Fruit fly (Drosophila melanogaster): Measurements from ENCODE around the gene Fuca.
A peak's percentile ranks its signal among the peaks of the same experiment; 100 is the strongest.

Fuca gene

DNA sequence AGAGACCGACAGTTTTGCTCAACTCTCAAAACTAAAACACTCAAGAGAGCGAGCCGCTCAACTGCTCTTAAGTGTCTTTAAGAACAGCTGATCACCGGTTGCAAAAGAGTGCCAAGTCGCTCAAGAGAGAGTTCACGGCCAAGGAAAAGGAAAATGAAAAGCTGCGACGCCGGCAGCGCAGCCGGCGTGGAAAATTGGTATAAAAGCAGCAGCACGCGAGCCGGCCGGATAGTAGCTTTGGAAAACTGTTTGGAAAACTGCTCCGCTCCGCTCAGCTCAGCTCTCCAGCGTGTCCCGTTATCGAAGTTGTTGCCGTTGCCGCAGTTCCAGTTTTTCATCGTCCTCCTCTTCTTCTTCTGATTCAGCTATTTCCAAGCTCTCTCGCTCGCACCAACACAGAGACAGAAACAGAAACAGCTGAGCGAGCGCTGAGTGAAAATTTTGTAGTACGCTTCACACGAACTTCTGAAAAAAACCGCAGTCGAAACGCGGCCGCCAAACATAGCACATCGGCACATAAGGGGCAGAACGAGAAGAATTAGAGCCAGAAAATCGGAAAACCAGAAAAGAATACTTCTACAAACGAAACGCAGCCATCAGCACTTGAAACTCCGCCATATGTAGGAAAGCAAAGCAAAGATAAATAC is 35.1 kb downstream of the Fuca start, which contains the start of gene chrb (continued):
- TF ChIP-seq CG12769 (tag; optimal IDR thresholded peaks at IDR 0.05) (peak; percentile 80), sima (GFP tag; optimal IDR thresholded peaks at IDR 0.05) (no peak), br (optimal IDR thresholded peaks at IDR 0.05) (no peak), sug (tag; optimal IDR thresholded peaks at IDR 0.05) (peak; percentile 37), CG15011 (GFP tag; optimal IDR thresholded peaks at IDR 0.05) (no peak), HLH4C (GFP tag; IDR thresholded peaks at IDR 0.05; ENCODE audit: partially characterized antibody) (peak; percentile 40; the same call in 1 of the 3 replicates), B-H2 (GFP tag; optimal IDR thresholded peaks at IDR 0.05) (no peak), CG12071 (GFP tag; optimal IDR thresholded peaks at IDR 0.05) (peak; percentile 65), CG14441 (GFP tag; IDR thresholded peaks at IDR 0.05) (no peak), maf-S (GFP tag; optimal IDR thresholded peaks at IDR 0.05) (peak; percentile 26), MBD-R2 (GFP tag; IDR thresholded peaks at IDR 0.05) (no peak), hb (GFP tag; IDR thresholded peaks at IDR 0.05; ENCODE audit: partially characterized antibody) (no peak), Spps (tag; optimal IDR thresholded peaks at IDR 0.05) (no peak), Kr (GFP tag; optimal IDR thresholded peaks at IDR 0.05) (no peak), cg (GFP tag; optimal IDR thresholded peaks at IDR 0.05) (peak; percentile 81), Myb (GFP tag; optimal IDR thresholded peaks at IDR 0.05) (peak; percentile 21), CG9215 (GFP tag; IDR thresholded peaks at IDR 0.05) (no peak), sna (GFP tag; IDR thresholded peaks at IDR 0.05; ENCODE audit: partially characterized antibody) (peak; percentile 70; the same call in 1 of the 2 replicates), Xrp1 (GFP tag; IDR thresholded peaks at IDR 0.05) (peak; percentile 58; the same call in 1 of the 2 replicates), jumu (GFP tag; optimal IDR thresholded peaks at IDR 0.05) (peak; percentile 39), Bgb (GFP tag; IDR thresholded peaks at IDR 0.05; ENCODE audit: partially characterized antibody) (peak; percentile 74), C15 (GFP tag; IDR thresholded peaks at IDR 0.05) (no peak), peb (GFP tag; IDR thresholded peaks at IDR 0.05) (no peak), CG4360 (GFP tag; IDR thresholded peaks at IDR 0.05) (peak; percentile 79), ssp (GFP tag; IDR thresholded peaks at IDR 0.05) (no peak), Dek (tag; optimal IDR thresholded peaks at IDR 0.05) (peak; percentile 22), CG7745 (tag; optimal IDR thresholded peaks at IDR 0.05) (no peak), bsh (GFP tag; optimal IDR thresholded peaks at IDR 0.05) (peak; percentile 52 to 53), Rfx (GFP tag; IDR thresholded peaks at IDR 0.05) (peak; percentile 39; the same call in 1 of the 2 replicates), CG34224 (GFP tag; IDR thresholded peaks at IDR 0.05; ENCODE audit: partially characterized antibody) (peak; percentile 77), CG8765 (GFP tag; IDR thresholded peaks at IDR 0.05) (no peak), CG6175 (GFP tag; IDR thresholded peaks at IDR 0.05) (0 out of 3 replicates have a peak, but pooled peaks have one; percentile 13), scrt (GFP tag; optimal IDR thresholded peaks at IDR 0.05) (peak; percentile 69), vnd (GFP tag; IDR thresholded peaks at IDR 0.05; ENCODE audit: partially characterized antibody) (no peak), exex (tag; optimal IDR thresholded peaks at IDR 0.05) (peak; percentile 31), CG1603 (tag; optimal IDR thresholded peaks at IDR 0.05) (peak; percentile 46), tin (GFP tag; optimal IDR thresholded peaks at IDR 0.05) (peak; percentile 17), CG2116 (GFP tag; optimal IDR thresholded peaks at IDR 0.05) (peak; percentile 32), Atf-2 (GFP tag; optimal IDR thresholded peaks at IDR 0.05) (peak; percentile 26), H15 (GFP tag; IDR thresholded peaks at IDR 0.05) (0 out of 3 replicates have a peak, but pooled peaks have one; percentile 17), CG2129 (GFP tag; IDR thresholded peaks at IDR 0.05; ENCODE audit: partially characterized antibody) (no peak), CG11085 (GFP tag; IDR thresholded peaks at IDR 0.05) (no peak), grau (tag; optimal IDR thresholded peaks at IDR 0.05) (peak; percentile 50), fd3F (GFP tag; optimal IDR thresholded peaks at IDR 0.05) (no peak), CG12744 (GFP tag; optimal IDR thresholded peaks at IDR 0.05) (no peak), bbx (GFP tag; IDR thresholded peaks at IDR 0.05; ENCODE audit: partially characterized antibody) (peak; percentile 80), tgo (GFP tag; IDR thresholded peaks at IDR 0.05) (0 out of 3 replicates have a peak, but pooled peaks have one; percentile 16), Hr3 (GFP tag; optimal IDR thresholded peaks at IDR 0.05) (no peak), CG18011 (GFP tag; optimal IDR thresholded peaks at IDR 0.05) (no peak)
